Worm (Caenorhabditis elegans): ENCODE results near the gene lurp-2.

DNA sequence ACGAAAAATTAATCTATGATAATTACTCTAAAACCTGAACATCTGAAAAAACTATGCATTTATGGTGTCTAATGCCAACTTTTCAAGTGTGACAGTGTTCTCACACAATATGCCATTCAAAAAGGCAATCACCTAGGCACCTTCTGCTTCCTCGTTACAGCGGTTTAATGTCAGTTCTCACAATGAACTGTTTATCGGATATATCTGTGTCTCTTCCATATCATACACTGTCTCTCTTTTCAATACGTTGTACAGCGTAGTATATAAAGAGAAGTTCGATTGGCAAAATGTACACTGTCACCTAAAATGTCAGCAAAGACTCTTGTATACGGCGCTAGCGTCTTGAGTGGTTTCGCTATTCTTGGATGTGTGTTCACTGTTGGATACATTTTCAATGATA, 11.8 kb upstream of the lurp-2 start, which contains the start of gene col-162:
- TF ChIP-seq pros-1 (tag; optimal IDR thresholded peaks at IDR 0.05) (no peak), dve-1 (tag; optimal IDR thresholded peaks at IDR 0.05) (no peak), nhr-11 (tag; optimal IDR thresholded peaks at IDR 0.05) (no peak), ceh-24 (tag; optimal IDR thresholded peaks at IDR 0.05) (no peak), unc-3 (GFP tag; conservative IDR thresholded peaks at IDR 0.05) (no peak), unc-3 (tag; optimal IDR thresholded peaks at IDR 0.05) (no peak), lin-11 (tag; optimal IDR thresholded peaks at IDR 0.05) (no peak), C08G9.2 (tag; optimal IDR thresholded peaks at IDR 0.05) (no peak), tbx-2 (tag; optimal IDR thresholded peaks at IDR 0.05) (no peak), ceh-31 (tag; optimal IDR thresholded peaks at IDR 0.05) (no peak), unc-86 (tag; optimal IDR thresholded peaks at IDR 0.05) (no peak)

Data from whole organism, late embryonic.